Worm (Caenorhabditis elegans) whole organism, L2 larva: Measurements from ENCODE around the gene C17A2.2.
A peak's percentile ranks its signal among the peaks of the same experiment; 100 is the strongest.

Source experiments
- ceh-16 ChIP-seq: fragments of 150-350 bp; optimal IDR thresholded peaks from 2 replicates; lab custom pipeline; 2014; ENCODE audit warnings: missing biosample characterization, missing genetic modification characterization
- lin-13 ChIP-seq: fragments of 150-350 bp; optimal IDR thresholded peaks from 2 replicates; lab custom pipeline; 2014; ENCODE audit warnings: missing biosample characterization, missing genetic modification reagents, missing genetic modification characterization
- lsy-2 ChIP-seq, 2 experiments: fragments of 150-350 bp in 1 of 2; sonication (generic microtip) in 1 of 2; optimal IDR thresholded peaks; 2 replicates each; lab custom pipeline; 2014 to 2017; ENCODE audit warnings: missing biosample characterization in 2 of 2, missing genetic modification characterization in 2 of 2

Gene C17A2.2

DNA sequence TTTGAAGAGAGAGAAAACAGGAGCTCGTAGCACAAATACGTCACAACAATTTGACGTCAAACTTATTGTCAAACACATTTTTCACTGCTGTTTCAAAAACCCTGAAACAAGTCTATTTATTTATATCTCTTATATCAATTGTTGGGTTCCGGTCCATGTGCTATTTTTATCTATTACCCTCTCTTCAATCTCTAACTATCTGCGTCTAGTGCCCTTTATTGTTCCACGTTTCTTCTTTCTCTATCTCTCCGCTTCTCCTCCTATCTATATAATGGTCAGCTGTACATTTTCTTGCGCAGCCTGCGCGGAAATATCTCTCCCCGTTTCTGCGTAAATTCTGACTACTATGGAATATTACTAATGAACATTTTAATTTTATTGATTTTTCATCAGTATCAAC is 50.8 kb downstream of the C17A2.2 start (continued):
- peak in 1 of 2 experiments; percentile 57 for TF ChIP-seq lsy-2 (tag; optimal IDR thresholded peaks at IDR 0.05; lab: Kevin White, UChicago)
- TF ChIP-seq lin-13 (GFP tag; lab: Kevin White, UChicago): peak; percentile 59
- TF ChIP-seq ceh-16 (tag; lab: Kevin White, UChicago): no peak
- TF ChIP-seq, all 48 proteins: peak for 12
